Fruit fly (Drosophila melanogaster) whole organism: ENCODE data around the gene CG14439.
A peak's percentile ranks its signal among the peaks of the same experiment; 100 is the strongest.

Experiments used
- CG8478 ChIP-seq: fragments of >200 bp; optimal IDR thresholded peaks from 2 replicates; lab custom pipeline; 2018; ENCODE audit warnings: inconsistent platforms
- Dll ChIP-seq: fragments of >200 bp; optimal IDR thresholded peaks from 2 replicates; lab custom pipeline; 2017
- EcR ChIP-seq, 2 experiments: fragments of >200 bp; optimal IDR thresholded peaks; 2 replicates each; lab custom pipeline; 2017; ENCODE audit warnings: missing biosample characterization in 2 of 2, missing genetic modification characterization in 2 of 2, missing genetic modification reagents in 2 of 2
- pan ChIP-seq: fragments of >200 bp; optimal IDR thresholded peaks from 2 replicates; lab custom pipeline; 2017
- psq ChIP-seq: fragments of >200 bp; optimal IDR thresholded peaks from 2 replicates; lab custom pipeline; 2017
- usp ChIP-seq: fragments of >200 bp; optimal IDR thresholded peaks from 2 replicates; lab custom pipeline; 2017; ENCODE audit warnings: missing biosample characterization, missing genetic modification characterization, mixed read lengths

CG14439 gene

DNA sequence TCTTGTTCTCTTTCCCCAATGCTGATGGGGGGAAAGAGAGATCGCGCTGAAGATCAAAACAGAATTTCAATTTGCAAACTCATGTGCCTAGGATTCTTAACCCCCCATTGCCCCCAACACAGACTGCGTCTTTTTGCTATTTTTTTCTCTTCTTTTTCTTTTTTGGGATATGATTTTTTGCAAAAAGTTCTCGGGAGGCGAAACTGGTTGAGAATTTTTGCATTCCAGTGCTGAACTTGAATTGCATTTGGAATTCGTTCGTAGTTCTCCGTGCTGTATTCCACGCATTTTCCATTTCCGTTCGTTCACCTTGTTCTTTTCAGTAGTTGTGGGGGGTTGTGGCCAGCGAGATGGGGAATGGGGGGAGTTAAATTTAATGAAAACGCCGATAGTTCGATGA is 39.2 kb upstream of the CG14439 start:
- TF ChIP-seq EcR (GFP tag; optimal IDR thresholded peaks at IDR 0.05; lab: Kevin White, UChicago) (peak in 1 of 2 experiments; percentile 76), psq (lab: Kevin White, UChicago) (no peak)

DNA sequence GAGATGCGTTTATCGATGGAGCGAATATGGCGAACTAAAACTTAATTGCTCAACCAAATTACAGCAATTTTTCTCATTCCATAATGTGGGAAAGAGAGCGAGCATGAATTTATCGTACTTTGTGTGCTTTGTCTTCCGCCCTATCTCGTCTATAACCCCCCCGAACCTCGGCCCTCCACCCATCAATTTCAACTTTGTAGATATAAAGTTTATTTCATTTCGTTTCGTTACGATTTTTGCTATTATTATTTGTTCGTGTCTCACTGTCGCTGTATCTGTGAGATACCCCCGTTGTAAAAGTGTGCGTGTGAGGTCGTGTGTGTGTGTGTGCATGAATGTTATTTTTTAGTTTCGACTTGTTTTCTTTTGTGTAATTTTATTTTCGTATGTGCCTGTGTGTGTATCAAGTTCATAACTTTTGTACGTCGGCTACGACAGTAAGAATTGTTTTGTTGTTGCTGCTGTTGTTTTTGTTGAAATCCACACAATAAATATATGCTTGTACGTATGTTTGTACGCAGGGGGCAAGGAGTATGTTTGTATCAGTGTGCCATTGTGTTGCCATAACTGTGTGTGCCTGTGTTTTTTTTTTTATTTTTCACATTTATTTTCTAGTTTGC is 38.7 kb upstream of the CG14439 start:
- TF ChIP-seq EcR (GFP tag; optimal IDR thresholded peaks at IDR 0.05; lab: Kevin White, UChicago) (no peak), psq (lab: Kevin White, UChicago) (no peak), CG8478 (lab: Kevin White, UChicago) (no peak), pan (no peak), Dll (lab: Kevin White, UChicago) (no peak), usp (no peak)

- no peak for TF ChIP-seq EcR (GFP tag; optimal IDR thresholded peaks at IDR 0.05; lab: Kevin White, UChicago)
- no peak for TF ChIP-seq Dll (lab: Kevin White, UChicago)
- TF ChIP-seq CG8478 (lab: Kevin White, UChicago): no peak
- no peak for TF ChIP-seq psq (lab: Kevin White, UChicago)
- TF ChIP-seq usp: no peak
- TF ChIP-seq pan: no peak
Measured at dm6 chrX:6709252-6710037, 37.9 kb upstream of the CG14439 start.

DNA sequence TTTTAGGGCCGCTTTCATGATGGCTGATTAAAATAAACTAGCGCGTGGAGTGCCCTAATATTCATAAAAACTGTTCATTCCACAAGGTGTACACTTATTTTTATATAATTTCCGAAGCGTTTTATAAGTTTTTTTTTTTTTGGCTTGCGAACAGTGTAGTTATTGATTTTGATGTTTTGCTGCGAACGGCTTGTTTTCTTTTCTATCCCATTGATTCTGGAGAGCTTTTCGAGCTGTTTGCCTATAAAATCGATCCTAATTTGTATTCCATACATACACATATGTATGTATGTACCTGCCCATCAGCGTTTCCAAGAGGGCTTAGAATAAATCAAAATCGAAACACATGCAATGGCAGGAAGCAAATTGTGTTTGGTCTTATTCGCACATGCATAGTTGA is 37.1 kb upstream of the CG14439 start:
- no peak for TF ChIP-seq psq (lab: Kevin White, UChicago)
- TF ChIP-seq Dll (lab: Kevin White, UChicago): no peak
- no peak for TF ChIP-seq CG8478 (lab: Kevin White, UChicago)
- no peak for TF ChIP-seq pan
- no peak for TF ChIP-seq EcR (GFP tag; optimal IDR thresholded peaks at IDR 0.05; lab: Kevin White, UChicago)
- TF ChIP-seq usp: no peak

DNA sequence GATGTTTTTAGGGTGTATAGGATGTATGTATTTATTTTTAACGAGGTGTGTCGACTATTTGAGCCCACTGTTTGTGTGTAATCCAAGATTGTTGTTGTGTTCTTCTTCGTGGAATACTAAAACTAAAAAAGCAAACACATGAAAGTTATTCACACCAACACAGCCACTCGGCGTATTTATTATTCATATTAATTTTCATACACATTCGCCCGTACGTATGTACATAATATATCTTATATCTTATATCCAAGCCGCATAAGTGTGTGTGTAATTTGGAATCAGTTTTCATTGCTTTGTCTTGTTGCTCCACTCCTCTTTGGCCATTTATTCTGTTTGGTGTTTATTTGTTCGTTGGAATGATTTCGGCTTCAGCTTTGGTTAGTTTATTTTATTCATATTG is 36.7 kb upstream of the CG14439 start:
- TF ChIP-seq psq (lab: Kevin White, UChicago) (no peak), usp (no peak), pan (no peak), Dll (lab: Kevin White, UChicago) (no peak), CG8478 (lab: Kevin White, UChicago) (no peak), EcR (GFP tag; optimal IDR thresholded peaks at IDR 0.05; lab: Kevin White, UChicago) (no peak)

DNA sequence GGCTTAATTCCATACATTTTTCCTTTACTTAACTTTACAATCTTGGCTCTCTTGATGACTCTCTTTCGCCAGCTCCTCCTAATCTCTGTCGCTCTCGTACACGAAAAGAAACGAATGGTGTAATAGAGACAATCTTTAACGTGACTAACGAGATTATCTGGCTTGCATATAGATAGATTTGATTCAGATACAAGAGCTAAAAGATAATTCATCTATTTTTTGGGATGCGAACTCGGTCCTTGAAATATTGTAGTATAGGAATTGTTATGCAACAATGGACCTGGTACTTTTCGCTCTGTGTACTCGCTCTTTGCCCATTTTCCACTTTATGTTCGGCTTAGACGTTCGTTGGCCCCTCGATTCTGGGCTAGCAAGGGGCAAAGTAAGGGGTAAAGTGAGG is 36.0 kb upstream of the CG14439 start:
- TF ChIP-seq pan (no peak), psq (lab: Kevin White, UChicago) (no peak), EcR (GFP tag; optimal IDR thresholded peaks at IDR 0.05; lab: Kevin White, UChicago) (no peak), CG8478 (lab: Kevin White, UChicago) (no peak), usp (no peak), Dll (lab: Kevin White, UChicago) (no peak)

DNA sequence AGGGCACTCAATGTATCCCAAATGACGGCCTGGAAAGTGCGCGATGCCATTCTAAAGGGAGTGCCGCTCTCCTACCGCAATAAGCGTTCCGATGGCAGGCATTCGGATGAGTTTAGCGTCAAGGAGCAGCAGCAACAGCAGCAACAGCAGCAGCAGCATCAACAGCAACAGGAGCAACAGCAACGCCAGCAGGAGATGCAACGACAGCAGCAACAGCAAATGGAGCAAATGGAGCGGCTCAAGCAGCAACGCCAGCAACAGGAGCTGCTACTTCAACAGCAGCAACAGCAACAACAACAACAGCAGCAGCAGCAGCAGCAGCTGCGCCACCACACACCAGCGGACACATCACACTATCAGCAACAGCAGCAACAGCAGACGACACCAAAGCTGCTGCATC is 31.2 kb upstream of the CG14439 start:
- TF ChIP-seq CG8478 (lab: Kevin White, UChicago) (no peak), pan (no peak), psq (lab: Kevin White, UChicago) (no peak), usp (no peak), Dll (lab: Kevin White, UChicago) (no peak), EcR (GFP tag; optimal IDR thresholded peaks at IDR 0.05; lab: Kevin White, UChicago) (no peak)

- TF ChIP-seq usp (no peak), CG8478 (lab: Kevin White, UChicago) (no peak), EcR (GFP tag; optimal IDR thresholded peaks at IDR 0.05; lab: Kevin White, UChicago) (no peak), psq (lab: Kevin White, UChicago) (no peak), Dll (lab: Kevin White, UChicago) (no peak), pan (no peak)
Measured at dm6 chrX:6719259-6719658, 28.1 kb upstream of the CG14439 start.

dm6 chrX:6719968-6720367 is 27.4 kb upstream of the CG14439 start:
- TF ChIP-seq Dll (lab: Kevin White, UChicago) (no peak), CG8478 (lab: Kevin White, UChicago) (no peak), usp (no peak), pan (no peak), psq (lab: Kevin White, UChicago) (no peak), EcR (GFP tag; optimal IDR thresholded peaks at IDR 0.05; lab: Kevin White, UChicago) (no peak)

- TF ChIP-seq CG8478 (lab: Kevin White, UChicago): no peak
- TF ChIP-seq EcR (GFP tag; optimal IDR thresholded peaks at IDR 0.05; lab: Kevin White, UChicago): no peak
- TF ChIP-seq usp: no peak
- no peak for TF ChIP-seq psq (lab: Kevin White, UChicago)
- no peak for TF ChIP-seq Dll (lab: Kevin White, UChicago)
- TF ChIP-seq pan: no peak
Measured at dm6 chrX:6723622-6724021, 23.7 kb upstream of the CG14439 start.

DNA sequence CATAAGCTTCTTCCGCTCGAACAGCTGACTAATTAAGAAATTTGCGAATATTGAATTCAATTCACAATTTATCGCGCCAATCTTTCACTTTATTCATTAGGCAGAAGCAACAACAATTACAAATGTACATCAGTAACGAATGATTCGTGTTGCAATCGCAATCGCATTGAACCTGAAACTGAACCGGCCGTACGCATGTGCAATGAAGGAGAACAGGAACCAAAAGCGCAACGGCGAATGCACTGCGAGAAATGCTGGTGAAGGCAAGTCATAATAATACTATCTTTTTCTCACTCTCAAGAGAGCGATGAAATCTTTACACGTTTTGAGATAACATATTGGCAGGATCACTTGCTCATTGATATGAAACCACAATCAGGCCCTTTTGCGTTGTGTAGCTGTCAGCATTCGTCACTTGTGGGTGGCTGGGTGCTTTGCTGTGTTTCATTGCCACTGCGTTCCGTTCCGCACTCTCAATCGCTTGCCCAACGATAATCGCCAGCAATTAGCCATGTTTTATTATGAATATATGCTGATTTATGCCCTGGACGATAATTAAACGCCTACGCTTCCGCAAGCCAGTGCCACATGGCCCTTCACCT is 22.3 kb upstream of the CG14439 start:
- no peak for TF ChIP-seq Dll (lab: Kevin White, UChicago)

DNA sequence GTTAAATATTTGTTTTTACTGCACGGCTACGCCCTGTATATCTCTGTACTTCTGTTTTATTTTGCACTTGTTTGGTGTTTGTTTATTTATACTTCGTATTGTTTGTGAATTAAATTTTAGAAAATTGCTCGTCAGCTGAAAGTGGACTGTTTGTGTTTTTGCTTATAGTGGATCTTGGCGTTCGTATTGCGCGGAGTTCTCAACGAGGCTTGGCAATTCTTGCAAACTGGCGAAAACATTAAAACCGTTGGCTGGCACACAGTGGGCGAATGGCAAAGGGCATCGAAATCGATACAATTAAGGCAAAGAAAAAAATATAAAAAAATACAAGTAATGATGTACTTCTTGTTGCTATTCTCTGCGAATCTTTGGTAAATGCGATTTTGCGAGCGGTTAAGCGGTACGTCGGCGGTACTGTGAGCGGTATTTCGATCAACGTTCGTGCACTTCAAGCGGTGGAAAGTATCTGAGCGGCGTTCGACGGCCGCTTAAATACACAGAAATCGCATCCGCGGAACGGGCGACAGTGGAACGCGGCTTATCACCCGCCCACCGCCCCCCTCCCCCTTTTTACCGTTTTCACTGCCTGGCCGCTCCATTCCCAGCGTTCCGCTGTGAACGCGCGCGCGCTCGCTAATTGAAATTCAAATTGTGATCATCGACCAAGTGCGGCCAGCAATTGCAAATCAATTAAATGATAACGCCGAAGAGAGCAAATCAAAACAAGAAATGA is 20.4 kb upstream of the CG14439 start:
- no peak for TF ChIP-seq pan
